Worm (Caenorhabditis elegans) whole organism, L1 larva: ENCODE data around the gene sri-66.

Experiments
- C34B4.2 ChIP-seq: sonication (generic microtip); optimal IDR thresholded peaks from 2 replicates; lab custom pipeline; 2017; ENCODE audit warnings: mild to moderate bottlenecking, missing genetic modification characterization, missing compliant biosample characterization
- ceh-8 ChIP-seq: fragments of 200-800 bp; sonication (Bioruptor generic); optimal IDR thresholded peaks from 2 replicates; lab custom pipeline; 2018; ENCODE audit warnings: mild to moderate bottlenecking, missing genetic modification characterization, moderate library complexity, missing compliant biosample characterization
- hpl-2 ChIP-seq: fragments of 150-350 bp; optimal IDR thresholded peaks from 2 replicates; lab custom pipeline; 2014; ENCODE audit warnings: missing biosample characterization, missing genetic modification reagents, missing genetic modification characterization
- lin-13 ChIP-seq: fragments of 150-350 bp; optimal IDR thresholded peaks from 2 replicates; lab custom pipeline; 2014; ENCODE audit warnings: missing biosample characterization, missing genetic modification reagents, missing genetic modification characterization
- nhr-11 ChIP-seq: fragments of 150-350 bp; optimal IDR thresholded peaks from 2 replicates; lab custom pipeline; 2014; ENCODE audit warnings: missing biosample characterization, missing genetic modification characterization
- nhr-237 ChIP-seq: fragments of 150-350 bp; optimal IDR thresholded peaks from 2 replicates; lab custom pipeline; 2014; ENCODE audit warnings: missing biosample characterization, missing genetic modification characterization
- unc-86 ChIP-seq: sonication (generic microtip); optimal IDR thresholded peaks from 2 replicates; lab custom pipeline; 2016; ENCODE audit warnings: missing genetic modification characterization, missing compliant biosample characterization
- zag-1 ChIP-seq: fragments of 150-350 bp; optimal IDR thresholded peaks from 2 replicates; lab custom pipeline; 2014; ENCODE audit warnings: missing biosample characterization, missing genetic modification characterization
- ztf-11 ChIP-seq, 2 experiments: sonication (generic microtip); optimal IDR thresholded peaks; 2 replicates each; lab custom pipeline; 2016 to 2017; ENCODE audit warnings: missing genetic modification characterization in 2 of 2, missing biosample characterization in 1 of 2, missing compliant biosample characterization in 1 of 2

DNA sequence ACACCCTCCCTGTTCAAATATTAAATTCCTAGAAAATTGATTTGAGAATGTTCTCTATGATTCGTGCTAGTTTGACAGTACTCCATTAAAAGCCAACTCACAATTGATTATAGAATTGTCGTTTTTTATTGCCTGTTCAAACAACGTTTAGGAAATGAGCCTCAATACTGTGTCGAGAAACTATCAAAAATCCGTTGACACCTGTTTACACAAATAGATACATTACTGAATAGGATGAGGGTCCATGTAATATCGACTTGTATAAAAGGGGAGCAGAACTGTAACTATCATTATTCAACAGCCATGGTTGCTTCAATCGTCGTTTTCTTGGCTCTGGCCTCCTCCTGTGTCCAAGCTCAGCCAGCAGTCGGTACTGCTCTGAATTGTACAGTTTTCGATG lies 40.7 kb downstream of the sri-66 start, which contains the start of gene ZK218.5:
- TF ChIP-seq ceh-8 (GFP tag; lab: Kevin White, UChicago) (no peak), zag-1 (no peak), unc-86 (tag; lab: Kevin White, UChicago) (no peak), lin-13 (no peak), nhr-11 (tag; lab: Kevin White, UChicago) (no peak), hpl-2 (GFP tag; lab: Kevin White, UChicago) (no peak), nhr-237 (tag; lab: Kevin White, UChicago) (no peak), C34B4.2 (tag; lab: Kevin White, UChicago) (no peak), ztf-11 (tag; optimal IDR thresholded peaks at IDR 0.05; lab: Kevin White, UChicago) (no peak)
